Fruit fly (Drosophila melanogaster): Measurements from ENCODE around the gene Kdm2.

Gene Kdm2

DNA sequence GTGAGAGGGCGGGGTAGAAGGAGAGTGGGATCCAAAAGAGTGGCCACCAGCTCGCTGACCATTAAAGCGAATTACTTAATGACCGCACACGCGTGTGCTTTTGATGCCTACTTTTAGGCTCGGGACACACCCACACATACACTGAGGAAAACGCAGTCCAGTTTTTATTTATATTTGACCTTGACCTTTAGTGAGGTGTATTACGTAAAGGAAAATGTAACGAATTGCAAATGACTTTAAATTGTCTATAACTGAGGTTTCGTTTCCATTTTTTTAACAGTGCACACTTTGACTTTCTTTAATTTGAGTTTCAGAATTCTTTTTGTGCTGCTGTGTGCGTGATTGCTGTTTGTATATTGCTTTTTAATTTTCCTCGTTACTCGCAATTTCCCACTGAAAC, 33.0 kb downstream of the Kdm2 start (continued):
- TF ChIP-seq CG11294 (GFP tag; IDR thresholded peaks at IDR 0.05) = no peak
- peak; percentile 11 for TF ChIP-seq cyc (GFP tag; optimal IDR thresholded peaks at IDR 0.05)
- no peak for TF ChIP-seq achi (GFP tag; optimal IDR thresholded peaks at IDR 0.05)
- TF ChIP-seq Sox14 (GFP tag; optimal IDR thresholded peaks at IDR 0.05) = no peak
- TF ChIP-seq CG3919 (GFP tag; optimal IDR thresholded peaks at IDR 0.05) = peak; percentile 11
- TF ChIP-seq Blimp-1 (GFP tag; optimal IDR thresholded peaks at IDR 0.05) = no peak

dm6 chr3R:9090303-9090702, 38.0 kb downstream of the Kdm2 start:
- TF ChIP-seq CG6276 (GFP tag; optimal IDR thresholded peaks at IDR 0.05) (no peak), ss (GFP tag; optimal IDR thresholded peaks at IDR 0.05) (no peak), Smox (GFP tag; optimal IDR thresholded peaks at IDR 0.05) (no peak), vri (GFP tag; optimal IDR thresholded peaks at IDR 0.05) (no peak), acj6 (GFP tag; optimal IDR thresholded peaks at IDR 0.05) (no peak), esn (GFP tag; optimal IDR thresholded peaks at IDR 0.05) (no peak), CG7368 (GFP tag; optimal IDR thresholded peaks at IDR 0.05) (no peak), OdsH (GFP tag; optimal IDR thresholded peaks at IDR 0.05) (no peak), dsx (GFP tag; optimal IDR thresholded peaks at IDR 0.05; ENCODE audit: poor library complexity, severe bottlenecking) (no peak), lz (GFP tag; optimal IDR thresholded peaks at IDR 0.05) (no peak)

DNA sequence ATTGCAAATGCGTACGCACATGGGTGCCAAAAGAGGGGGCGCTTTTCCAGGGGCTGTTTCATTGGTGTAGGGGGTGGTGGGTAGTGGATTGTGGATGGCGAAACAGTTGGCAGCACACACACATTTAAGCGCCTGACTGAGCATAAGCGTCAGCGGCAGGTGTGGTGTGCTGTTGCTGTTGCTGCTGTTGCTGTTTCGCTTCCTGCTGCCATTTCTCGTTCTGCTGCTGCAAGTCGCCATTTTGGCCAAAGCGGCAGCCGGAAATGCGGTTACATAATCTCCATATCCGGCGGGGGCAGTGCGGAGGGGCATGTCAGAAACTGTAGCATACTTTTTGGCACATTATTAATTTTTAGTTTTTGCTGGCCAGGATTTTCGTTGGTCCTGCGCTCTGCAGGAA, 52.5 kb downstream of the Kdm2 start:
- TF ChIP-seq CG6163 (GFP tag; IDR thresholded peaks at IDR 0.05) (0 out of 3 replicates have a peak, but pooled peaks have one; percentile 18), CG1621 (tag; optimal IDR thresholded peaks at IDR 0.05) (no peak), Blimp-1 (GFP tag; optimal IDR thresholded peaks at IDR 0.05) (no peak)
